5 fruit fly cellular contexts compared by ENCODE assay signal in genomic region chrX:7705175-7706097, dm6.
TF ChIP-seq lines count a peak whose summit lies in the region.

No protein-coding gene starts in this region.

TF ChIP-seq in whole organism, adult, 20 proteins besides CTCF, POLR2A, EP300 and RAD21 (continued from another document):
- TF ChIP-seq CG1620 (GFP tag; optimal IDR thresholded peaks at IDR 0.05; lab: Kevin White, UChicago) (peak; percentile 86), Crg-1 (GFP tag; optimal IDR thresholded peaks at IDR 0.05; lab: Kevin White, UChicago) (peak; percentile 93), cnc (optimal IDR thresholded peaks at IDR 0.05; lab: Kevin White, UChicago) (no peak)

TF ChIP-seq in whole organism, embryonic, 481 proteins besides CTCF, POLR2A, EP300 and RAD21 (continued from another document and continues in another):
- TF ChIP-seq CG4820 (GFP tag; optimal IDR thresholded peaks at IDR 0.05; lab: Kevin White, UChicago) = peak; percentile 92
- TF ChIP-seq CG17361 (GFP tag; IDR thresholded peaks at IDR 0.05; lab: Robert Waterston, UW) = peak; percentile 99
- TF ChIP-seq CG11696 (GFP tag; IDR thresholded peaks at IDR 0.05; lab: Robert Waterston, UW) = peak; percentile 52; the same call in 1 of the 2 replicates
- TF ChIP-seq CG8290 (GFP tag; optimal IDR thresholded peaks at IDR 0.05; lab: Kevin White, UChicago) = peak; percentile 90
- TF ChIP-seq CG8290 (tag; optimal IDR thresholded peaks at IDR 0.05; lab: Kevin White, UChicago) = peak; percentile 57 to 85
- TF ChIP-seq CG1832 (GFP tag; optimal IDR thresholded peaks at IDR 0.05; lab: Kevin White, UChicago) = no peak
- TF ChIP-seq CG1603 (tag; optimal IDR thresholded peaks at IDR 0.05; lab: Kevin White, UChicago) = peak; percentile 78
- TF ChIP-seq grn (GFP tag; optimal IDR thresholded peaks at IDR 0.05; lab: Kevin White, UChicago) = peak; percentile 62
- TF ChIP-seq CG8281 (tag; optimal IDR thresholded peaks at IDR 0.05; lab: Kevin White, UChicago) = peak; percentile 78
- TF ChIP-seq dpn (GFP tag; optimal IDR thresholded peaks at IDR 0.05; lab: Kevin White, UChicago) = peak; percentile 87 to 93
- TF ChIP-seq dimm (GFP tag; IDR thresholded peaks at IDR 0.05; lab: Robert Waterston, UW) = no peak
- TF ChIP-seq CG13424 (tag; optimal IDR thresholded peaks at IDR 0.05; lab: Kevin White, UChicago) = peak; percentile 96
- peak; percentile 94 for TF ChIP-seq odd (GFP tag; optimal IDR thresholded peaks at IDR 0.05; lab: Kevin White, UChicago)
- no peak for TF ChIP-seq Scr (GFP tag; IDR thresholded peaks at IDR 0.05; lab: Robert Waterston, UW; ENCODE audit: partially characterized antibody)
- TF ChIP-seq CG11695 (GFP tag; IDR thresholded peaks at IDR 0.05; lab: Robert Waterston, UW) = peak; percentile 95
- TF ChIP-seq Deaf1 (tag; optimal IDR thresholded peaks at IDR 0.05; lab: Kevin White, UChicago) = peak; percentile 83
- peak; percentile 95 for TF ChIP-seq PHDP (tag; optimal IDR thresholded peaks at IDR 0.05; lab: Kevin White, UChicago)
- TF ChIP-seq CG10654 (GFP tag; optimal IDR thresholded peaks at IDR 0.05; lab: Kevin White, UChicago) = peak; percentile 87
- TF ChIP-seq CG1233 (GFP tag; optimal IDR thresholded peaks at IDR 0.05; lab: Kevin White, UChicago) = peak; percentile 93
- TF ChIP-seq zen (tag; optimal IDR thresholded peaks at IDR 0.05; lab: Kevin White, UChicago) = peak; percentile 85
- TF ChIP-seq ci (GFP tag; IDR thresholded peaks at IDR 0.05; lab: Robert Waterston, UW) = peak; percentile 74
- peak; percentile 84; the same call in 2 of the 3 replicates for TF ChIP-seq so (GFP tag; IDR thresholded peaks at IDR 0.05; lab: Robert Waterston, UW)
- TF ChIP-seq Vsx1 (GFP tag; optimal IDR thresholded peaks at IDR 0.05; lab: Kevin White, UChicago) = peak; percentile 83
- TF ChIP-seq ase (GFP tag; IDR thresholded peaks at IDR 0.05; lab: Robert Waterston, UW) = peak; percentile 53; the same call in 2 of the 3 replicates
- TF ChIP-seq bcd (GFP tag; optimal IDR thresholded peaks at IDR 0.05; lab: Kevin White, UChicago) = peak; percentile 95
- TF ChIP-seq z (GFP tag; IDR thresholded peaks at IDR 0.05; lab: Robert Waterston, UW) = 0 out of 3 replicates have a peak, but pooled peaks have one; percentile 28
- TF ChIP-seq kay (GFP tag; optimal IDR thresholded peaks at IDR 0.05; lab: Kevin White, UChicago) = peak; percentile 90
- TF ChIP-seq exex (tag; optimal IDR thresholded peaks at IDR 0.05; lab: Kevin White, UChicago) = peak; percentile 55
- TF ChIP-seq CoRest (tag; optimal IDR thresholded peaks at IDR 0.05; lab: Kevin White, UChicago) = peak; percentile 97
- peak; percentile 83 for TF ChIP-seq CG2202 (tag; optimal IDR thresholded peaks at IDR 0.05; lab: Kevin White, UChicago)
- peak; percentile 93 for TF ChIP-seq CG14710 (tag; optimal IDR thresholded peaks at IDR 0.05; lab: Kevin White, UChicago)

TF ChIP-seq in whole organism, prepupa, 60 proteins besides CTCF, POLR2A, EP300 and RAD21 (continued from another document and continues in another):
- peak; percentile 90 for TF ChIP-seq Eip93F (GFP tag; optimal IDR thresholded peaks at IDR 0.05; lab: Kevin White, UChicago)
- TF ChIP-seq CG4318 (GFP tag; optimal IDR thresholded peaks at IDR 0.05; lab: Kevin White, UChicago) = peak; percentile 94
- TF ChIP-seq Lpt (GFP tag; optimal IDR thresholded peaks at IDR 0.05; lab: Kevin White, UChicago) = peak; percentile 91
- peak; percentile 86 for TF ChIP-seq CG6808 (GFP tag; optimal IDR thresholded peaks at IDR 0.05; lab: Kevin White, UChicago)
- peak; percentile 90 for TF ChIP-seq CG7368 (GFP tag; optimal IDR thresholded peaks at IDR 0.05; lab: Kevin White, UChicago)
- TF ChIP-seq Hr38 (GFP tag; optimal IDR thresholded peaks at IDR 0.05; lab: Kevin White, UChicago) = no peak
- TF ChIP-seq CG3919 (GFP tag; optimal IDR thresholded peaks at IDR 0.05; lab: Kevin White, UChicago) = peak; percentile 94
- peak; percentile 91 for TF ChIP-seq Hr39 (GFP tag; optimal IDR thresholded peaks at IDR 0.05; lab: Kevin White, UChicago)
- peak; percentile 70 for TF ChIP-seq CG6854 (GFP tag; optimal IDR thresholded peaks at IDR 0.05; lab: Kevin White, UChicago)
- TF ChIP-seq OdsH (GFP tag; optimal IDR thresholded peaks at IDR 0.05; lab: Kevin White, UChicago) = peak; percentile 94
- TF ChIP-seq CG6276 (GFP tag; optimal IDR thresholded peaks at IDR 0.05; lab: Kevin White, UChicago) = peak; percentile 93
- TF ChIP-seq CG11294 (GFP tag; IDR thresholded peaks at IDR 0.05; lab: Robert Waterston, UW) = peak; percentile 83
- peak; percentile 92 for TF ChIP-seq CG8319 (GFP tag; optimal IDR thresholded peaks at IDR 0.05; lab: Kevin White, UChicago)
- peak; percentile 91 for TF ChIP-seq cyc (GFP tag; optimal IDR thresholded peaks at IDR 0.05; lab: Kevin White, UChicago)
- peak; percentile 90 for TF ChIP-seq spab (GFP tag; optimal IDR thresholded peaks at IDR 0.05; lab: Kevin White, UChicago)
- TF ChIP-seq dsx (GFP tag; optimal IDR thresholded peaks at IDR 0.05; lab: Kevin White, UChicago; ENCODE audit: poor library complexity, severe bottlenecking) = peak; percentile 99
- peak; percentile 95 for TF ChIP-seq CG11762 (GFP tag; optimal IDR thresholded peaks at IDR 0.05; lab: Kevin White, UChicago; ENCODE audit: insufficient read depth)
- TF ChIP-seq Eip78C (GFP tag; lab: Kevin White, UChicago) = peak; percentile 99
- peak; percentile 80 for TF ChIP-seq CG6163 (GFP tag; IDR thresholded peaks at IDR 0.05; lab: Robert Waterston, UW)
- TF ChIP-seq esn (GFP tag; optimal IDR thresholded peaks at IDR 0.05; lab: Kevin White, UChicago) = peak; percentile 95
- peak; percentile 93 for TF ChIP-seq CG34406 (GFP tag; optimal IDR thresholded peaks at IDR 0.05; lab: Kevin White, UChicago)
- TF ChIP-seq Blimp-1 (GFP tag; optimal IDR thresholded peaks at IDR 0.05; lab: Kevin White, UChicago) = peak; percentile 84
- peak; percentile 88 for TF ChIP-seq Gug (GFP tag; IDR thresholded peaks at IDR 0.05; lab: Robert Waterston, UW)
- TF ChIP-seq CG10631 (GFP tag; optimal IDR thresholded peaks at IDR 0.05; lab: Kevin White, UChicago) = peak; percentile 94
- TF ChIP-seq eg (GFP tag; IDR thresholded peaks at IDR 0.05; lab: Robert Waterston, UW) = peak; percentile 79
- peak; percentile 90 for TF ChIP-seq CG3032 (tag; optimal IDR thresholded peaks at IDR 0.05; lab: Kevin White, UChicago)
- TF ChIP-seq CG8632 (GFP tag; optimal IDR thresholded peaks at IDR 0.05; lab: Kevin White, UChicago) = peak; percentile 92
- TF ChIP-seq CG16779 (tag; optimal IDR thresholded peaks at IDR 0.05; lab: Kevin White, UChicago) = peak; percentile 88
- TF ChIP-seq fkh (GFP tag; optimal IDR thresholded peaks at IDR 0.05; lab: Kevin White, UChicago) = peak; percentile 79
- TF ChIP-seq CG10669 (GFP tag; optimal IDR thresholded peaks at IDR 0.05; lab: Kevin White, UChicago) = peak; percentile 93
- TF ChIP-seq dac (GFP tag; optimal IDR thresholded peaks at IDR 0.05; lab: Kevin White, UChicago) = peak; percentile 89
- TF ChIP-seq CG32006 (GFP tag; optimal IDR thresholded peaks at IDR 0.05; lab: Kevin White, UChicago) = peak; percentile 96
- TF ChIP-seq svp (GFP tag; lab: Kevin White, UChicago) = peak; percentile 96

TF ChIP-seq in whole organism, pupa, 21 proteins besides CTCF, POLR2A, EP300 and RAD21 (continued from another document):
- TF ChIP-seq gl (tag; optimal IDR thresholded peaks at IDR 0.05; lab: Kevin White, UChicago) (peak; percentile 63), CG8301 (tag; optimal IDR thresholded peaks at IDR 0.05; lab: Kevin White, UChicago) (peak; percentile 95)

TF ChIP-seq in whole organism, wandering third instar larva, 38 proteins besides CTCF, POLR2A, EP300 and RAD21 (continued from another document):
- TF ChIP-seq dl (GFP tag; optimal IDR thresholded peaks at IDR 0.05; lab: Kevin White, UChicago; ENCODE audit: insufficient read depth in 1 of 2, partially characterized antibody in 2 of 2) = peak; percentile 78 to 85
- TF ChIP-seq Hr78 (GFP tag; optimal IDR thresholded peaks at IDR 0.05; lab: Kevin White, UChicago) = no peak
- no peak for TF ChIP-seq usp (GFP tag; optimal IDR thresholded peaks at IDR 0.05; lab: Kevin White, UChicago)
- TF ChIP-seq Dif (GFP tag; optimal IDR thresholded peaks at IDR 0.05; lab: Kevin White, UChicago; ENCODE audit: partially characterized antibody) = peak; percentile 86
- TF ChIP-seq dsf (GFP tag; optimal IDR thresholded peaks at IDR 0.05; lab: Kevin White, UChicago; ENCODE audit: borderline replicate concordance) = peak; percentile 14
- no peak for TF ChIP-seq jim (GFP tag; optimal IDR thresholded peaks at IDR 0.05; lab: Kevin White, UChicago)
- peak; percentile 95 for TF ChIP-seq rgr (GFP tag; optimal IDR thresholded peaks at IDR 0.05; lab: Kevin White, UChicago)
- peak; percentile 49 for TF ChIP-seq Jra (GFP tag; optimal IDR thresholded peaks at IDR 0.05; lab: Kevin White, UChicago)
- TF ChIP-seq N (GFP tag; optimal IDR thresholded peaks at IDR 0.05; lab: Kevin White, UChicago) = no peak
- peak; percentile 91 for TF ChIP-seq sv (GFP tag; optimal IDR thresholded peaks at IDR 0.05; lab: Kevin White, UChicago)
- peak; percentile 92 for TF ChIP-seq psq (GFP tag; optimal IDR thresholded peaks at IDR 0.05; lab: Kevin White, UChicago)
- no peak for TF ChIP-seq lola (GFP tag; optimal IDR thresholded peaks at IDR 0.05; lab: Kevin White, UChicago)
- TF ChIP-seq h (GFP tag; optimal IDR thresholded peaks at IDR 0.05; lab: Kevin White, UChicago) = peak; percentile 95
- peak; percentile 94 for TF ChIP-seq Sp1 (GFP tag; optimal IDR thresholded peaks at IDR 0.05; lab: Kevin White, UChicago)
- TF ChIP-seq Abd-B (GFP tag; optimal IDR thresholded peaks at IDR 0.05; lab: Kevin White, UChicago) = no peak
- TF ChIP-seq Myc (optimal IDR thresholded peaks at IDR 0.05; lab: Kevin White, UChicago) = no peak
- peak; percentile 93 for TF ChIP-seq dmrt93B (GFP tag; optimal IDR thresholded peaks at IDR 0.05; lab: Kevin White, UChicago)
- peak; percentile 57 for TF ChIP-seq sage (GFP tag; optimal IDR thresholded peaks at IDR 0.05; lab: Kevin White, UChicago)
